Worm (Caenorhabditis elegans) whole organism, L4 larva: ENCODE measurements around the gene K10D6.4.

ENCODE experiments used
- F44E2.7 ChIP-seq: fragments of 200-800 bp; sonication (Bioruptor generic); IDR thresholded peaks from 2 replicates; pipeline ENCODE4 v2.1.2; 2022; ENCODE audit warnings: missing genetic modification characterization, missing compliant biosample characterization
- fkh-10 ChIP-seq: fragments of 150-350 bp; optimal IDR thresholded peaks from 2 replicates; lab custom pipeline; 2014; ENCODE audit warnings: missing biosample characterization, missing genetic modification reagents, missing genetic modification characterization
- fos-1 ChIP-seq: fragments of 150-350 bp; optimal IDR thresholded peaks from 2 replicates; lab custom pipeline; 2014; ENCODE audit warnings: missing biosample characterization, missing genetic modification characterization
- jun-1 ChIP-seq: fragments of 150-350 bp; optimal IDR thresholded peaks from 2 replicates; lab custom pipeline; 2014; ENCODE audit warnings: missing biosample characterization, missing genetic modification reagents, missing genetic modification characterization
- lsy-2 ChIP-seq, 2 experiments: fragments of 150-350 bp in 1 of 2; sonication (generic microtip) in 1 of 2; optimal IDR thresholded peaks; 2 replicates each; lab custom pipeline; 2014 to 2017; ENCODE audit warnings: missing biosample characterization in 2 of 2, missing genetic modification characterization in 2 of 2
- mdl-1 ChIP-seq, 2 experiments: fragments of 150-350 bp in 1 of 2; sonication (generic microtip) in 1 of 2; optimal IDR thresholded peaks; 2 replicates each; lab custom pipeline; 2014 to 2017; ENCODE audit warnings: missing biosample characterization in 2 of 2, missing genetic modification characterization in 2 of 2
- mxl-3 ChIP-seq: fragments of 200-800 bp; sonication (Bioruptor generic); optimal IDR thresholded peaks from 2 replicates; lab custom pipeline; 2018; ENCODE audit warnings: mild to moderate bottlenecking, missing genetic modification characterization, missing compliant biosample characterization
- nhr-11 ChIP-seq: fragments of 150-350 bp; optimal IDR thresholded peaks from 2 replicates; lab custom pipeline; 2014; ENCODE audit warnings: missing biosample characterization, missing genetic modification characterization
- nhr-76 ChIP-seq: fragments of 150-350 bp; optimal IDR thresholded peaks from 2 replicates; lab custom pipeline; 2014; ENCODE audit warnings: missing biosample characterization, missing genetic modification characterization
- pqm-1 ChIP-seq: sonication (generic microtip); optimal IDR thresholded peaks from 2 replicates; lab custom pipeline; 2017; ENCODE audit warnings: missing biosample characterization, missing genetic modification characterization

- TF ChIP-seq nhr-76 (tag; lab: Kevin White, UChicago) = no peak
- TF ChIP-seq mdl-1 (tag; optimal IDR thresholded peaks at IDR 0.05; lab: Kevin White, UChicago) = no peak
- no peak for TF ChIP-seq fos-1 (tag; lab: Kevin White, UChicago)
- TF ChIP-seq lsy-2 (tag; optimal IDR thresholded peaks at IDR 0.05; lab: Kevin White, UChicago) = no peak
- TF ChIP-seq fkh-10 (GFP tag; lab: Kevin White, UChicago) = no peak
- TF ChIP-seq pqm-1 (tag; lab: Kevin White, UChicago) = no peak
- no peak for TF ChIP-seq mxl-3 (GFP tag; lab: Kevin White, UChicago)
- TF ChIP-seq F44E2.7 (GFP tag; lab: Robert Waterston, UW) = no peak
- TF ChIP-seq jun-1 (tag; lab: Kevin White, UChicago) = no peak
- TF ChIP-seq nhr-11 (tag; lab: Kevin White, UChicago) = no peak
These were observed 3.6 kb upstream of the K10D6.4 start for ce11 chrV:11198094-11198493.
